Worm (Caenorhabditis elegans): ENCODE measurements around the gene lev-9.
A peak's percentile ranks its signal among the peaks of the same experiment; 100 is the strongest.

lev-9 gene

ce11 chrX:6271718-6272117, 19.8 kb downstream of the lev-9 start, which contains the start of gene lro-1 (continued):
- peak in 1 of 2 experiments; percentile 66 for TF ChIP-seq unc-62 (GFP tag; optimal IDR thresholded peaks at IDR 0.05 in 1 of 2)
- TF ChIP-seq unc-62 (tag; optimal IDR thresholded peaks at IDR 0.05), result no peak
- no peak for TF ChIP-seq jun-1 (tag; optimal IDR thresholded peaks at IDR 0.05)
- no peak for TF ChIP-seq vab-7 (GFP tag; IDR thresholded peaks at IDR 0.05)
- peak in 1 of 2 experiments; percentile 85 for TF ChIP-seq daf-16 (GFP tag; optimal IDR thresholded peaks at IDR 0.05)
- peak; percentile 99 for TF ChIP-seq daf-16 (tag; optimal IDR thresholded peaks at IDR 0.05)
- TF ChIP-seq madf-9 (GFP tag; conservative IDR thresholded peaks at IDR 0.05), result no peak

- no peak for TF ChIP-seq daf-12 (tag; optimal IDR thresholded peaks at IDR 0.05)
- no peak for TF ChIP-seq ZK337.2 (GFP tag; IDR thresholded peaks at IDR 0.05)
- TF ChIP-seq mep-1 (tag; optimal IDR thresholded peaks at IDR 0.05), result no peak
- no peak for TF ChIP-seq ztf-7 (tag; optimal IDR thresholded peaks at IDR 0.05)
- no peak for TF ChIP-seq tra-1 (GFP tag; IDR thresholded peaks at IDR 0.05)
- TF ChIP-seq Y48G9A.11 (GFP tag; IDR thresholded peaks at IDR 0.05), result no peak
- TF ChIP-seq mdt-29 (GFP tag; IDR thresholded peaks at IDR 0.05), result no peak
- no peak for TF ChIP-seq F44E2.7 (GFP tag; IDR thresholded peaks at IDR 0.05)
- TF ChIP-seq zip-2 (tag; optimal IDR thresholded peaks at IDR 0.05), result no peak
- no peak for TF ChIP-seq snpc-4 (tag; optimal IDR thresholded peaks at IDR 0.05)
- TF ChIP-seq ctbp-1 (GFP tag; IDR thresholded peaks at IDR 0.05), result no peak
- TF ChIP-seq nhr-48 (tag; optimal IDR thresholded peaks at IDR 0.05), result no peak
- no peak for TF ChIP-seq ZK546.5 (tag; optimal IDR thresholded peaks at IDR 0.05)
- TF ChIP-seq dve-1 (tag; optimal IDR thresholded peaks at IDR 0.05; ENCODE audit: insufficient read depth), result no peak
- no peak for TF ChIP-seq F10B5.3 (tag; optimal IDR thresholded peaks at IDR 0.05)
- TF ChIP-seq unc-39 (tag; optimal IDR thresholded peaks at IDR 0.05), result no peak
Observed at ce11 chrX:6266739-6267138, 24.8 kb downstream of the lev-9 start, which contains the start of gene W05H9.2. Gene W05H9.2 (plus strand): TSS chrX:6267039.

ce11 chrX:6263194-6263698, 28.3 kb downstream of the lev-9 start, which contains the start of gene W05H9.4:
Gene W05H9.4 (plus strand): TSS chrX:6263648.
- no peak for TF ChIP-seq zag-1 (tag; optimal IDR thresholded peaks at IDR 0.05)
- TF ChIP-seq vab-7 (GFP tag; IDR thresholded peaks at IDR 0.05), result no peak
- peak; percentile 47; the same call in 1 of the 2 replicates for TF ChIP-seq hmg-1.1 (GFP tag; IDR thresholded peaks at IDR 0.05)
- TF ChIP-seq dve-1 (tag; optimal IDR thresholded peaks at IDR 0.05; ENCODE audit: insufficient read depth), result peak; percentile 22
- no peak for TF ChIP-seq nhr-237 (tag; optimal IDR thresholded peaks at IDR 0.05)
- no peak for TF ChIP-seq nhr-102 (tag; optimal IDR thresholded peaks at IDR 0.05)
- TF ChIP-seq lir-3 (tag; optimal IDR thresholded peaks at IDR 0.05), result no peak
- no peak for TF ChIP-seq ctbp-1 (GFP tag; IDR thresholded peaks at IDR 0.05)
- TF ChIP-seq hlh-11 (tag; optimal IDR thresholded peaks at IDR 0.05), result peak; percentile 53
- peak; percentile 65 for TF ChIP-seq ceh-28 (tag; optimal IDR thresholded peaks at IDR 0.05)
- TF ChIP-seq nhr-11 (tag; optimal IDR thresholded peaks at IDR 0.05), result no peak
- no peak for TF ChIP-seq Y48G9A.11 (GFP tag; IDR thresholded peaks at IDR 0.05)
- peak; percentile 48 for TF ChIP-seq rbr-2 (tag; optimal IDR thresholded peaks at IDR 0.05)
- peak in 1 of 2 experiments; percentile 44 for TF ChIP-seq lsy-2 (tag; optimal IDR thresholded peaks at IDR 0.05)
- peak; percentile 39 for TF ChIP-seq mes-2 (tag; optimal IDR thresholded peaks at IDR 0.05; ENCODE audit: poor library complexity, severe bottlenecking)
- TF ChIP-seq nhr-25 (tag; optimal IDR thresholded peaks at IDR 0.05; ENCODE audit: borderline replicate concordance, insufficient read depth), result peak; percentile 2
- TF ChIP-seq daf-19 (GFP tag; conservative IDR thresholded peaks at IDR 0.05), result no peak
- TF ChIP-seq dmd-9 (GFP tag; IDR thresholded peaks at IDR 0.05), result no peak
- no peak for TF ChIP-seq lin-29 (GFP tag; IDR thresholded peaks at IDR 0.05)
- TF ChIP-seq sdz-12 (GFP tag; optimal IDR thresholded peaks at IDR 0.05), result no peak
- TF ChIP-seq aha-1 (tag), result peak; percentile 97
- peak; percentile 8; the same call in 1 of the 2 replicates for TF ChIP-seq dmd-6 (GFP tag; IDR thresholded peaks at IDR 0.05)
- TF ChIP-seq mdl-1 (tag; optimal IDR thresholded peaks at IDR 0.05), result peak in 1 of 2 experiments; percentile 33
- 0 out of 2 replicates have a peak, but pooled peaks have one; percentile 8 for TF ChIP-seq snpc-1.2 (GFP tag; IDR thresholded peaks at IDR 0.05)
- TF ChIP-seq mep-1 (tag; optimal IDR thresholded peaks at IDR 0.05), result peak; percentile 44
- no peak for TF ChIP-seq ces-1 (GFP tag; optimal IDR thresholded peaks at IDR 0.05)
- peak; percentile 74 for TF ChIP-seq hlh-30 (tag; optimal IDR thresholded peaks at IDR 0.05; ENCODE audit: insufficient read depth)
